Worm (Caenorhabditis elegans): ENCODE measurements around the gene aly-2.
A peak's percentile ranks its signal among the peaks of the same experiment; 100 is the strongest.

The aly-2 gene

ce11 chrIV:9150175-9150574 lies 2.9 kb downstream of the aly-2 start, which contains the start of gene F23B2.7:
Gene F23B2.7, plus strand, starts transcription at chrIV:9150475.
- TF ChIP-seq ZK546.5 (tag; optimal IDR thresholded peaks at IDR 0.05), result no peak
- no peak for TF ChIP-seq ceh-9 (tag; optimal IDR thresholded peaks at IDR 0.05)
- TF ChIP-seq ama-1 (optimal IDR thresholded peaks at IDR 0.05), result no peak
- no peak for TF ChIP-seq nhr-237 (tag; optimal IDR thresholded peaks at IDR 0.05)
- TF ChIP-seq R02D3.7 (tag; optimal IDR thresholded peaks at IDR 0.05), result no peak
- TF ChIP-seq nhr-67 (tag; optimal IDR thresholded peaks at IDR 0.05), result no peak

- TF ChIP-seq ceh-82 (tag; optimal IDR thresholded peaks at IDR 0.05) (no peak), R02D3.7 (tag; optimal IDR thresholded peaks at IDR 0.05) (no peak), nhr-23 (tag; optimal IDR thresholded peaks at IDR 0.05) (no peak), nhr-77 (tag; optimal IDR thresholded peaks at IDR 0.05) (no peak), skn-1 (tag; optimal IDR thresholded peaks at IDR 0.05) (no peak), fkh-2 (tag; optimal IDR thresholded peaks at IDR 0.05) (no peak), hmg-11 (tag; optimal IDR thresholded peaks at IDR 0.05) (no peak), fkh-10 (GFP tag; optimal IDR thresholded peaks at IDR 0.05) (no peak), ztf-4 (tag; optimal IDR thresholded peaks at IDR 0.05) (no peak)
These were observed 7.0 kb downstream of the aly-2 start, which contains the start of gene F23B2.10 for ce11 chrIV:9154263-9154662. Gene F23B2.10, minus strand, starts transcription at chrIV:9154363.

- TF ChIP-seq jun-1 (tag; optimal IDR thresholded peaks at IDR 0.05) (peak; percentile 12), ceh-9 (tag; optimal IDR thresholded peaks at IDR 0.05) (no peak), ceh-82 (tag; optimal IDR thresholded peaks at IDR 0.05) (no peak), pha-4 (tag; optimal IDR thresholded peaks at IDR 0.05) (peak; percentile 18), egl-5 (tag; optimal IDR thresholded peaks at IDR 0.05) (no peak), pqm-1 (tag; optimal IDR thresholded peaks at IDR 0.05) (peak; percentile 70), mml-1 (tag; optimal IDR thresholded peaks at IDR 0.05) (no peak), elt-2 (tag; optimal IDR thresholded peaks at IDR 0.05) (peak; percentile 92)
These were observed 11.9 kb downstream of the aly-2 start, which contains the start of gene pcp-3 for ce11 chrIV:9158969-9159800. Gene pcp-3, minus strand, starts transcription at chrIV:9159019.

ce11 chrIV:9159863-9160262 lies 12.6 kb downstream of the aly-2 start:
- no peak for TF ChIP-seq nhr-237 (tag; optimal IDR thresholded peaks at IDR 0.05)
- TF ChIP-seq daf-12 (tag; optimal IDR thresholded peaks at IDR 0.05), result no peak
- TF ChIP-seq nhr-12 (tag; optimal IDR thresholded peaks at IDR 0.05), result no peak
- TF ChIP-seq eor-1 (tag; optimal IDR thresholded peaks at IDR 0.05), result no peak
- TF ChIP-seq pqm-1 (tag; optimal IDR thresholded peaks at IDR 0.05), result peak; percentile 93
- no peak for TF ChIP-seq lin-39 (tag; optimal IDR thresholded peaks at IDR 0.05)
- no peak for TF ChIP-seq unc-39 (tag; optimal IDR thresholded peaks at IDR 0.05)
- TF ChIP-seq jun-1 (tag; optimal IDR thresholded peaks at IDR 0.05), result peak; percentile 56
- TF ChIP-seq elt-2 (tag; optimal IDR thresholded peaks at IDR 0.05), result peak; percentile 95
- TF ChIP-seq ceh-82 (tag; optimal IDR thresholded peaks at IDR 0.05), result no peak
- peak; percentile 62 for TF ChIP-seq skn-1 (tag; optimal IDR thresholded peaks at IDR 0.05)
- TF ChIP-seq ztf-4 (tag; optimal IDR thresholded peaks at IDR 0.05), result no peak
- no peak for TF ChIP-seq egl-5 (tag; optimal IDR thresholded peaks at IDR 0.05)

ce11 chrIV:9165027-9165426 lies 17.8 kb downstream of the aly-2 start, which contains the start of gene pcp-2:
Gene pcp-2, minus strand, starts transcription at chrIV:9165127.
- no peak for TF ChIP-seq lin-39 (tag; optimal IDR thresholded peaks at IDR 0.05)
- no peak for TF ChIP-seq sea-2 (GFP tag; optimal IDR thresholded peaks at IDR 0.05)
- TF ChIP-seq elt-1 (tag; optimal IDR thresholded peaks at IDR 0.05), result no peak
- TF ChIP-seq ama-1 (optimal IDR thresholded peaks at IDR 0.05), result no peak
- TF ChIP-seq egl-5 (tag; optimal IDR thresholded peaks at IDR 0.05), result no peak
- no peak for TF ChIP-seq elt-3 (tag; optimal IDR thresholded peaks at IDR 0.05)
- no peak for TF ChIP-seq ZK546.5 (tag; optimal IDR thresholded peaks at IDR 0.05)
- TF ChIP-seq ceh-82 (tag; optimal IDR thresholded peaks at IDR 0.05), result no peak
- TF ChIP-seq fkh-10 (GFP tag; optimal IDR thresholded peaks at IDR 0.05), result no peak
- no peak for TF ChIP-seq pqm-1 (tag; optimal IDR thresholded peaks at IDR 0.05)
- no peak for TF ChIP-seq jun-1 (tag; optimal IDR thresholded peaks at IDR 0.05)
- no peak for TF ChIP-seq lin-15B (tag; optimal IDR thresholded peaks at IDR 0.05)
- no peak for TF ChIP-seq mdl-1 (tag; optimal IDR thresholded peaks at IDR 0.05)
- TF ChIP-seq tbx-2 (tag; optimal IDR thresholded peaks at IDR 0.05), result no peak
- TF ChIP-seq eor-1 (tag; optimal IDR thresholded peaks at IDR 0.05), result no peak
